Fruit fly (Drosophila melanogaster): Measurements from ENCODE around the gene Cdk2.

Gene Cdk2

DNA sequence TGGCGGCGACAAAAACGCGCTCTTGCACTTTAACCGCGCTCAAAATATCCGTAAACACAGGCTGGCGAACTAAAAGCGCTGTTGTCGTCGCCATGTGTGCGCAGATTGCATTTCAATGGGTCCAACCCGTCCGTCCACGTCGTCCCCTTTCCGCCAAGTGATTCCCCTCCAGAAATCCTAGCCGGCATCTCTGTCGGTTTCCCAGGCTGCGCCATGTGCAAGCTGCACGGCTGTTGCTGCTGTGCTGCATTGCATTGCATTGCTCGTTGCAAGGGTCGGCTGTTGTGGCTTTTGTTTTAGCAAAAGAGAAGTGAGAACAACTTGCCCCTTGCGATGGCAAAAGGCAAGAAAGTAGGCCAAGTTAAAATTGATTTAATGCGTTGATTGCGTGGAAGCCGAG, 38.7 kb downstream of the Cdk2 start:
- no peak for TF ChIP-seq Pif1B (GFP tag; optimal IDR thresholded peaks at IDR 0.05)
- peak; percentile 67 for TF ChIP-seq CG13204 (GFP tag; optimal IDR thresholded peaks at IDR 0.05)
- peak; percentile 59; the same call in 1 of the 3 replicates for TF ChIP-seq CG4496 (GFP tag; IDR thresholded peaks at IDR 0.05)

DNA sequence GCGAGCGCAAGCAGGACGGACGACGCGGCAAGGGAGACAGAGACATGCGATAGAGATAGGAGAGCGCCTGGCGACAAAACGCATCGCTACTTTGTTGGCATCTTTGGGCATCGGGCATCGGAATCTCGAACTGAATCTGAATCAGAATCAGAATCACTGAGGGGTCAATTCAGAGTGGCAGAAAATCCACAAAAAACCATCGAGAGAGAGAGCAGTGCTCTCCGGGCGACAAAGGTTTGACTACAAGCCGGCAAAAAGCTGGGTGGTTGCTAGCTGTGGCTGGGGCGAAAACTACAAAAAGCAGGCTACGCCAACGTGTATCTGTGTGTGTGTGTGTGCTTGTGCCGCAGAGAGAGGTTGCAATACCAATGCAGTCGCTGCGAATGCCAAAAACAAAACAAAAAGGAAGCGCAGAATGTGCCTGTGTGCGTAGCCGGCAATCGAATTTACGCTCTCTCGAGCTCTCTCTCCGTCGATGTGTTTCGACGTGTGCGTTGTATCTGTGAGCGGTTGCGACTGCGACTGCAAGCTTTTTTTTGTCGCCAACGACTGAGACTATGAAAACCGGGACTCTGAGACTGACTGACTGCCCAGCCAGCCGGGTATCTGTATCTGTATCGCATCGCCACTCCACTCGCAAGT, 43.0 kb downstream of the Cdk2 start:
- peak; percentile 93 for TF ChIP-seq CG14655 (GFP tag; optimal IDR thresholded peaks at IDR 0.05)
- peak; percentile 86 for TF ChIP-seq CG8159 (tag; optimal IDR thresholded peaks at IDR 0.05)
- TF ChIP-seq CG13204 (GFP tag; optimal IDR thresholded peaks at IDR 0.05) = peak; percentile 95
- 0 out of 2 replicates have a peak, but pooled peaks have one; percentile 18 for TF ChIP-seq CG10348 (GFP tag; IDR thresholded peaks at IDR 0.05)
- peak; percentile 99 for TF ChIP-seq gl (tag; optimal IDR thresholded peaks at IDR 0.05)
- TF ChIP-seq CG9948 (tag; optimal IDR thresholded peaks at IDR 0.05) = peak; percentile 73
- TF ChIP-seq CG34367 (tag; optimal IDR thresholded peaks at IDR 0.05) = peak; percentile 89
- peak; percentile 100 for TF ChIP-seq CG32121 (GFP tag; IDR thresholded peaks at IDR 0.05)
- TF ChIP-seq rn (GFP tag; IDR thresholded peaks at IDR 0.05) = peak; percentile 65; the same call in 1 of the 2 replicates
- TF ChIP-seq CG17806 (tag; optimal IDR thresholded peaks at IDR 0.05) = peak; percentile 82
- peak; percentile 89 for TF ChIP-seq CG8301 (tag; optimal IDR thresholded peaks at IDR 0.05)
- peak; percentile 97 for TF ChIP-seq Pif1B (GFP tag; optimal IDR thresholded peaks at IDR 0.05)
- TF ChIP-seq EcR (GFP tag; optimal IDR thresholded peaks at IDR 0.05) = peak; percentile 69
- TF ChIP-seq Pif1A (GFP tag; optimal IDR thresholded peaks at IDR 0.05) = peak; percentile 90
- peak; percentile 89 for TF ChIP-seq CG15710 (tag; optimal IDR thresholded peaks at IDR 0.05)
- TF ChIP-seq CG12605 (GFP tag; IDR thresholded peaks at IDR 0.05) = peak; percentile 98
- peak; percentile 100 for TF ChIP-seq Ets98B (GFP tag; IDR thresholded peaks at IDR 0.05)
- TF ChIP-seq fd96Ca (GFP tag; IDR thresholded peaks at IDR 0.05) = peak; percentile 100
- peak; percentile 99 for TF ChIP-seq CG4496 (GFP tag; IDR thresholded peaks at IDR 0.05)
- peak; percentile 14 for TF ChIP-seq D1 (tag; optimal IDR thresholded peaks at IDR 0.05)
- peak; percentile 89 for TF ChIP-seq Snoo (tag; optimal IDR thresholded peaks at IDR 0.05)

DNA sequence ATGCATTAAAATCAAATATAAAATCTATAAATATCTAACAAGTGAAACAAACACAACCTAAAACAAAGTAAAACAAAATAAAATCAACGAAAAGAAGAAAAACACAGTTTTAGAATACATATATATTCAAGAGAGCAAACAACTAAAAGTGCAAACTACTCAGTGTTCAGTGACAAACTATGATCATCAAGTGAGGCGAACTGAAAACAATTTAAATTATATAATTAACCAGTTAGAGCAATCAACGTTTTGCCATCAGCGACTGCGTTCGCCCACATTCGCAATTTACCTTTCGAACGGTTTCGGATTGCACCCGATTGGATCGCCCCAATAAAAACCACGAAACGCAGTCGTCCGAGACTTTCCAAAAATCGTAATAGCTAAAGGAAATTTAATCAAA, 44.1 kb downstream of the Cdk2 start:
- no peak for TF ChIP-seq Pif1A (GFP tag; optimal IDR thresholded peaks at IDR 0.05)

DNA sequence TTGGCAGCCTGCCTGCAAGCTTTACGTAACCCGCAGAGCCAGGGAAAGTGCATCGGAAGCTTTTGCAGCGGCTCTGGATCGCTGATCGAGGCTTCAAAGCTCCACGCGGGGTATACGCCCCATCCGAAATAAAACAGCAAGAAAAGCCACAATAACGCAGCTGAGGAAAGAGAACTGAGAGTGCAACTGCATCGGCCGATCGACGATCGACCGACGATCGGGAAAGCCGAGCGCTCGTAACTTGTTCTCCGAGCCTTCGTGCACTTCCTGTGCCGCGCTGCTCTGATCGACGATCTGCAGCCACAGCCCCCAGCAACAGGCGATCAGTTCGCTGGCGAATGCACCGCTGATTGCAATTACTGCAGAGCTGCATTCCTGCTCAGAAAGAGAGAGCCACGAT, 44.5 kb downstream of the Cdk2 start:
- TF ChIP-seq CG13204 (GFP tag; optimal IDR thresholded peaks at IDR 0.05) (peak; percentile 95), CG4496 (GFP tag; IDR thresholded peaks at IDR 0.05) (peak; percentile 91), CG14655 (GFP tag; optimal IDR thresholded peaks at IDR 0.05) (peak; percentile 36), CG10348 (GFP tag; IDR thresholded peaks at IDR 0.05) (no peak), CG12605 (GFP tag; IDR thresholded peaks at IDR 0.05) (peak; percentile 84), CG8301 (tag; optimal IDR thresholded peaks at IDR 0.05) (peak; percentile 30), D1 (tag; optimal IDR thresholded peaks at IDR 0.05) (no peak), Pif1A (GFP tag; optimal IDR thresholded peaks at IDR 0.05) (peak; percentile 69), CG9948 (tag; optimal IDR thresholded peaks at IDR 0.05) (no peak), rn (GFP tag; IDR thresholded peaks at IDR 0.05) (0 out of 2 replicates have a peak, but pooled peaks have one; percentile 8), CG32121 (GFP tag; IDR thresholded peaks at IDR 0.05) (peak; percentile 89), CG15710 (tag; optimal IDR thresholded peaks at IDR 0.05) (peak; percentile 43), Pif1B (GFP tag; optimal IDR thresholded peaks at IDR 0.05) (peak; percentile 62), CG17806 (tag; optimal IDR thresholded peaks at IDR 0.05) (peak; percentile 42), CG8159 (tag; optimal IDR thresholded peaks at IDR 0.05) (peak; percentile 35), EcR (GFP tag; optimal IDR thresholded peaks at IDR 0.05) (peak; percentile 84), gl (tag; optimal IDR thresholded peaks at IDR 0.05) (peak; percentile 77), Ets98B (GFP tag; IDR thresholded peaks at IDR 0.05) (peak; percentile 91), Snoo (tag; optimal IDR thresholded peaks at IDR 0.05) (peak; percentile 48), fd96Ca (GFP tag; IDR thresholded peaks at IDR 0.05) (peak; percentile 82), CG34367 (tag; optimal IDR thresholded peaks at IDR 0.05) (peak; percentile 29)

DNA sequence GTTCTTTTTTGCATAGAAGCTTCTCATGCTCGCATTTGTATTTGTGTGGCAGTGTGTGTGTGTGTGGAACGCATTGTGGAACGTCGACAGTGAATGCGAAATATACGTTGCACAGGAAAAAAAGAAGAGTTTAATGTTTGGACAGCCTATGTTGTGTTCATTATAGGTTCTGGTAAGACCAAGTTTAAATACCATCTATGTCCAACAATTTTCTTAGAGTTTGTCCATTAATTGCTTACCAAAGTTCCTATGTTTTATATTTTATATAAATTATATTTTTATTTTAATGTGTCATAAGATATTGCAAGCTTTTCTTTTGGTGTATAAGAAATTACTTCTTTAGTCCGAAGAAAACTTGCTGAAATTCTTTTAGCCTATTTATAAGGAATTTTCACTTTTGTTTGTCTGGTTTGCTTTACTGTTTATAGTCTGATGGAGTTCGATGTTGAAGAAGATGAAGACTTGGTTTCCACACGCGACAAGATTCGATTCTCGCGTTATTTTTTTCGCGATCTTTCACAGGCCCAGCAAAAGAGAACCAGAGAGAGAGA, 46.8 kb downstream of the Cdk2 start:
- TF ChIP-seq CG12605 (GFP tag; IDR thresholded peaks at IDR 0.05) (peak; percentile 61), Pif1B (GFP tag; optimal IDR thresholded peaks at IDR 0.05) (peak; percentile 81), D1 (tag; optimal IDR thresholded peaks at IDR 0.05) (peak; percentile 93), CG10348 (GFP tag; IDR thresholded peaks at IDR 0.05) (no peak), fd96Ca (GFP tag; IDR thresholded peaks at IDR 0.05) (0 out of 3 replicates have a peak, but pooled peaks have one; percentile 27), CG17806 (tag; optimal IDR thresholded peaks at IDR 0.05) (peak; percentile 96), CG15710 (tag; optimal IDR thresholded peaks at IDR 0.05) (peak; percentile 94), Pif1A (GFP tag; optimal IDR thresholded peaks at IDR 0.05) (peak; percentile 79), CG8301 (tag; optimal IDR thresholded peaks at IDR 0.05) (peak; percentile 90), Snoo (tag; optimal IDR thresholded peaks at IDR 0.05) (peak; percentile 79), CG32121 (GFP tag; IDR thresholded peaks at IDR 0.05) (peak; percentile 65), EcR (GFP tag; optimal IDR thresholded peaks at IDR 0.05) (no peak), CG13204 (GFP tag; optimal IDR thresholded peaks at IDR 0.05) (peak; percentile 67), CG9948 (tag; optimal IDR thresholded peaks at IDR 0.05) (peak; percentile 97), rn (GFP tag; IDR thresholded peaks at IDR 0.05) (peak; percentile 8; the same call in 1 of the 2 replicates), CG34367 (tag; optimal IDR thresholded peaks at IDR 0.05) (peak; percentile 88), Ets98B (GFP tag; IDR thresholded peaks at IDR 0.05) (peak; percentile 30; the same call in 1 of the 2 replicates), gl (tag; optimal IDR thresholded peaks at IDR 0.05) (peak; percentile 54), CG14655 (GFP tag; optimal IDR thresholded peaks at IDR 0.05) (peak; percentile 96), CG8159 (tag; optimal IDR thresholded peaks at IDR 0.05) (peak; percentile 96), CG4496 (GFP tag; IDR thresholded peaks at IDR 0.05) (peak; percentile 81; the same call in 2 of the 3 replicates)

Measured in whole organism, pupa.